Fruit fly (Drosophila melanogaster) S2 (cell line): ENCODE results near the gene Ocho.

Source experiments
- CG8478 ChIP-seq: fragments of >200 bp; optimal IDR thresholded peaks from 2 replicates; lab custom pipeline; 2018
- CTCF ChIP-seq, 2 experiments: fragments of >200 bp; optimal IDR thresholded peaks; 2 replicates each; lab custom pipeline; 2018

DNA sequence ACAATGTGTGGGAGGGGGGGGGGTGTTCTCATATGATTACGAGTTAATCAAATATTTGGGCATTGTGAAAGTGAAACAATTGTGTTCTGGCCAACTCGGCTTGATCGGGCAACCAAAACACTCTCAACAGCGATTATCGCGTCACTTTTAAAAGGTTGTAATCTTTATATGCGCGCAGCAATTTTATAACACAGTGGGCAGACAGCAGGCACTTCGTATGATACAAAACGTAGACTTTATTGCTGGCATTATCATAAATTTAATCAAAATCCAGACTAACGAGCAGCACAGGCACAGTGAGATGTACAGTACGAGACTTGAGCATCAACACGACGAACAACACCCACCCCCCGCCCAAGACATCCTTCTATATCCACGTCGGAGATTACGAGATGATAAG lies 18.2 kb downstream of the Ocho start:
- TF ChIP-seq CTCF (optimal IDR thresholded peaks at IDR 0.05; lab: Kevin White, UChicago), result no peak
- TF ChIP-seq CG8478 (lab: Kevin White, UChicago), result no peak
